Worm (Caenorhabditis elegans) whole organism, early embryonic: ENCODE data around the gene laat-1.

ENCODE experiments used
- B0310.2 ChIP-seq: sonication (generic microtip); optimal IDR thresholded peaks from 2 replicates; lab custom pipeline; 2016; ENCODE audit warnings: mild to moderate bottlenecking, missing genetic modification characterization, missing compliant biosample characterization
- F13C5.2 ChIP-seq: sonication (generic microtip); optimal IDR thresholded peaks from 2 replicates; lab custom pipeline; 2017; ENCODE audit warnings: mild to moderate bottlenecking, missing genetic modification characterization, inconsistent platforms, missing compliant biosample characterization
- ama-1 ChIP-seq: fragments of 150-350 bp; optimal IDR thresholded peaks from 2 replicates; lab custom pipeline; 2014
- ceh-13 ChIP-seq: fragments of 200-800 bp; sonication (Bioruptor generic); optimal IDR thresholded peaks from 2 replicates; lab custom pipeline; 2018; ENCODE audit warnings: mild to moderate bottlenecking, missing genetic modification characterization, missing compliant biosample characterization
- ceh-36 ChIP-seq: sonication (generic microtip); optimal IDR thresholded peaks from 2 replicates; lab custom pipeline; 2016; ENCODE audit warnings: missing genetic modification characterization, inconsistent platforms, missing compliant biosample characterization
- flt-1 ChIP-seq: fragments of 200-800 bp; sonication (Bioruptor generic); IDR thresholded peaks from 2 replicates; pipeline ENCODE4 v1.3.6; 2022; ENCODE audit warnings: missing genetic modification characterization, missing compliant biosample characterization
- hmbx-1 ChIP-seq: sonication (generic microtip); optimal IDR thresholded peaks from 2 replicates; lab custom pipeline; 2016; ENCODE audit warnings: mild to moderate bottlenecking, missing genetic modification characterization, missing compliant biosample characterization
- hnd-1 ChIP-seq: sonication (generic microtip); optimal IDR thresholded peaks from 2 replicates; lab custom pipeline; 2016; ENCODE audit warnings: missing genetic modification characterization, missing compliant biosample characterization
- pes-1 ChIP-seq: fragments of 200-800 bp; sonication (Bioruptor generic); IDR thresholded peaks from 2 replicates; pipeline ENCODE4 v1.3.6; 2022; ENCODE audit warnings: missing genetic modification reagents, missing genetic modification characterization, missing compliant biosample characterization
- scrt-1 ChIP-seq: fragments of 200-800 bp; sonication (Bioruptor generic); IDR thresholded peaks from 2 replicates; pipeline ENCODE4 v1.3.6; 2022; ENCODE audit warnings: missing genetic modification characterization, missing compliant biosample characterization
- tbx-11 ChIP-seq: fragments of 200-800 bp; sonication (Bioruptor generic); IDR thresholded peaks from 2 replicates; pipeline ENCODE4 v1.3.6; 2022; ENCODE audit warnings: missing genetic modification characterization, missing compliant biosample characterization
- tbx-37 ChIP-seq: fragments of 200-800 bp; sonication (Bioruptor generic); conservative IDR thresholded peaks from 2 replicates; pipeline ENCODE4 v1.3.6; 2022; ENCODE audit warnings: missing genetic modification reagents, missing genetic modification characterization, missing compliant biosample characterization

ce11 chrII:221212-221611, 16.4 kb downstream of the laat-1 start:
- TF ChIP-seq tbx-11 (GFP tag; lab: Robert Waterston, UW) (no peak), pes-1 (GFP tag; lab: Robert Waterston, UW) (no peak), ama-1 (lab: Kevin White, UChicago) (no peak), hnd-1 (tag; lab: Kevin White, UChicago) (no peak), ceh-36 (no peak), flt-1 (GFP tag; lab: Robert Waterston, UW) (no peak), B0310.2 (no peak), tbx-37 (no peak), scrt-1 (GFP tag; lab: Robert Waterston, UW) (no peak), F13C5.2 (tag; lab: Kevin White, UChicago) (no peak), hmbx-1 (tag; lab: Kevin White, UChicago) (no peak), ceh-13 (GFP tag; lab: Kevin White, UChicago) (no peak)
